Fruit fly (Drosophila melanogaster) whole organism, wandering third instar larva: ENCODE results near the gene Notum.

Experiments
- Abd-B ChIP-seq: fragments of >200 bp; optimal IDR thresholded peaks from 2 replicates; lab custom pipeline; 2017; ENCODE audit warnings: missing biosample characterization, missing genetic modification characterization
- CrebA ChIP-seq: fragments of 200-800 bp; sonication (Bioruptor generic); optimal IDR thresholded peaks from 2 replicates; lab custom pipeline; 2016; ENCODE audit warnings: missing biosample characterization, mild to moderate bottlenecking, missing genetic modification characterization, borderline replicate concordance
- HLH106 ChIP-seq: fragments of 200-800 bp; optimal IDR thresholded peaks from 3 replicates; lab custom pipeline; 2019; ENCODE audit warnings: missing biosample characterization, mild to moderate bottlenecking, missing genetic modification characterization, moderate library complexity
- dmrt93B ChIP-seq: fragments of 200-800 bp; sonication (Bioruptor generic); optimal IDR thresholded peaks from 2 replicates; lab custom pipeline; 2018; ENCODE audit warnings: missing biosample characterization, mild to moderate bottlenecking, missing genetic modification characterization
- fru ChIP-seq: fragments of 200-800 bp; sonication (Bioruptor generic); optimal IDR thresholded peaks from 3 replicates; lab custom pipeline; 2016; ENCODE audit warnings: missing biosample characterization, mild to moderate bottlenecking, missing genetic modification characterization
- h ChIP-seq: fragments of 200-800 bp; sonication (Bioruptor generic); optimal IDR thresholded peaks from 3 replicates; lab custom pipeline; 2016; ENCODE audit warnings: missing biosample characterization, mild to moderate bottlenecking, missing genetic modification characterization
- jim ChIP-seq: fragments of 175-275, 200-325 bp; sonication (Bioruptor generic); optimal IDR thresholded peaks from 2 replicates; lab custom pipeline; 2016; ENCODE audit warnings: missing biosample characterization, mild to moderate bottlenecking, missing genetic modification characterization
- psq ChIP-seq: fragments of 200-800 bp; sonication (Bioruptor generic); optimal IDR thresholded peaks from 3 replicates; lab custom pipeline; 2017; ENCODE audit warnings: missing biosample characterization, mild to moderate bottlenecking, missing genetic modification characterization, moderate library complexity
- rgr ChIP-seq: fragments of 200-800 bp; sonication (Bioruptor generic); optimal IDR thresholded peaks from 3 replicates; lab custom pipeline; 2016; ENCODE audit warnings: missing biosample characterization, mild to moderate bottlenecking, missing genetic modification characterization

dm6 chr3L:15981403-15981802 is 41.9 kb upstream of the Notum start:
- no peak for TF ChIP-seq Abd-B (GFP tag; lab: Kevin White, UChicago)
- TF ChIP-seq h (GFP tag; lab: Kevin White, UChicago), result no peak
- TF ChIP-seq HLH106 (tag; lab: Kevin White, UChicago), result no peak
- no peak for TF ChIP-seq dmrt93B
- TF ChIP-seq psq (GFP tag; lab: Kevin White, UChicago), result no peak
- TF ChIP-seq rgr (GFP tag; lab: Kevin White, UChicago), result no peak
- TF ChIP-seq fru (GFP tag; lab: Kevin White, UChicago), result no peak
- no peak for TF ChIP-seq jim (GFP tag; lab: Kevin White, UChicago)
- TF ChIP-seq CrebA, result no peak
